Fruit fly (Drosophila melanogaster) whole organism, embryonic: ENCODE data around the gene CG34267.

Experiments
- Aef1 ChIP-seq: fragments of 200-800 bp; sonication (Bioruptor generic); IDR thresholded peaks from 3 replicates; pipeline ENCODE4 v1.3.6; 2022; ENCODE audit warnings: missing biosample characterization, missing genetic modification characterization
- Antp ChIP-seq: fragments of 200-800 bp; sonication (Bioruptor generic); optimal IDR thresholded peaks from 3 replicates; lab custom pipeline; 2016; ENCODE audit warnings: missing biosample characterization, missing genetic modification characterization
- Atf3 ChIP-seq: fragments of 200-800 bp; sonication (Bioruptor generic); optimal IDR thresholded peaks from 3 replicates; lab custom pipeline; 2016; ENCODE audit warnings: missing biosample characterization, missing genetic modification characterization
- CG10366 ChIP-seq: fragments of 200-800 bp; sonication (Bioruptor generic); IDR thresholded peaks from 2 replicates; pipeline ENCODE4 v1.3.6; 2022; ENCODE audit warnings: missing biosample characterization, missing genetic modification characterization
- CG15269 ChIP-seq: fragments of 200-800 bp; sonication (Bioruptor generic); optimal IDR thresholded peaks from 2 replicates; lab custom pipeline; 2018; ENCODE audit warnings: missing biosample characterization, mild to moderate bottlenecking, missing genetic modification characterization, moderate library complexity
- CG17385 ChIP-seq: fragments of 200-800 bp; sonication (Bioruptor generic); optimal IDR thresholded peaks from 3 replicates; lab custom pipeline; 2018; ENCODE audit warnings: missing biosample characterization, mild to moderate bottlenecking, missing genetic modification characterization
- CG17802 ChIP-seq: fragments of 200-800 bp; sonication (Bioruptor generic); optimal IDR thresholded peaks from 2 replicates; lab custom pipeline; 2018; ENCODE audit warnings: missing biosample characterization, mild to moderate bottlenecking, missing genetic modification characterization, moderate library complexity
- CG30020 ChIP-seq: fragments of 200-800 bp; optimal IDR thresholded peaks from 2 replicates; lab custom pipeline; 2019; ENCODE audit warnings: missing biosample characterization, mild to moderate bottlenecking, missing genetic modification characterization, moderate library complexity
- CG30431 ChIP-seq: fragments of 200-800 bp; sonication (Bioruptor generic); optimal IDR thresholded peaks from 2 replicates; lab custom pipeline; 2017; ENCODE audit warnings: missing biosample characterization, missing genetic modification characterization
- CG3995 ChIP-seq: fragments of 200-800 bp; sonication (Bioruptor generic); optimal IDR thresholded peaks from 3 replicates; lab custom pipeline; 2016; ENCODE audit warnings: missing biosample characterization, missing genetic modification characterization
- CG6854 ChIP-seq: fragments of 200-800 bp; sonication (Bioruptor generic); optimal IDR thresholded peaks from 3 replicates; lab custom pipeline; 2017; ENCODE audit warnings: missing biosample characterization, mild to moderate bottlenecking, missing genetic modification characterization
- CG7745 ChIP-seq: fragments of 200-800 bp; sonication (Bioruptor generic); optimal IDR thresholded peaks from 2 replicates; lab custom pipeline; 2018; ENCODE audit warnings: missing biosample characterization, mild to moderate bottlenecking, missing genetic modification characterization, moderate library complexity
- CG8765 ChIP-seq: fragments of 200-800 bp; sonication (Bioruptor generic); IDR thresholded peaks from 2 replicates; pipeline ENCODE4 v1.3.6; 2022; ENCODE audit warnings: missing biosample characterization, missing genetic modification characterization
- CHES-1-like ChIP-seq: fragments of 200-800 bp; sonication (Bioruptor generic); optimal IDR thresholded peaks from 2 replicates; lab custom pipeline; 2016; ENCODE audit warnings: missing biosample characterization, missing genetic modification characterization
- Chrac-16 ChIP-seq: fragments of 200-800 bp; sonication (Bioruptor generic); optimal IDR thresholded peaks from 3 replicates; lab custom pipeline; 2016; ENCODE audit warnings: missing biosample characterization, missing genetic modification characterization
- Deaf1 ChIP-seq: fragments of 200-800 bp; optimal IDR thresholded peaks from 3 replicates; lab custom pipeline; 2019; ENCODE audit warnings: missing biosample characterization, mild to moderate bottlenecking, missing genetic modification characterization, moderate library complexity
- Dp ChIP-seq: fragments of 200-800 bp; sonication (Bioruptor generic); optimal IDR thresholded peaks from 2 replicates; lab custom pipeline; 2018; ENCODE audit warnings: missing biosample characterization, mild to moderate bottlenecking, missing genetic modification characterization, moderate library complexity
- ERR ChIP-seq: fragments of 200-800 bp; sonication (Bioruptor generic); optimal IDR thresholded peaks from 2 replicates; lab custom pipeline; 2016; ENCODE audit warnings: missing biosample characterization, missing genetic modification characterization
- Eip74EF ChIP-seq, 2 experiments: fragments of 200-800 bp in 1 of 2; fragments of >200 bp in 1 of 2; sonication (Bioruptor generic) in 1 of 2; optimal IDR thresholded peaks; 2 replicates each; lab custom pipeline; 2017 to 2019; ENCODE audit warnings: missing biosample characterization in 2 of 2, missing genetic modification characterization in 2 of 2, mild to moderate bottlenecking in 1 of 2, moderate library complexity in 1 of 2
- Gug ChIP-seq: fragments of 200-800 bp; sonication (Bioruptor generic); IDR thresholded peaks from 4 replicates; pipeline ENCODE4 v1.3.6; 2022; ENCODE audit warnings: missing biosample characterization, missing genetic modification characterization
- MBD-R2 ChIP-seq: fragments of 200-800 bp; sonication (Bioruptor generic); IDR thresholded peaks from 2 replicates; pipeline ENCODE4 v1.3.6; 2022; ENCODE audit warnings: missing biosample characterization, missing genetic modification characterization
- MESR4 ChIP-seq: fragments of 200-800 bp; sonication (Bioruptor generic); optimal IDR thresholded peaks from 2 replicates; lab custom pipeline; 2018; ENCODE audit warnings: missing biosample characterization, mild to moderate bottlenecking, missing genetic modification characterization, moderate library complexity
- Mad ChIP-seq: fragments of 200-800 bp; sonication (Bioruptor generic); optimal IDR thresholded peaks from 2 replicates; lab custom pipeline; 2016; ENCODE audit warnings: missing biosample characterization, missing genetic modification characterization
- Meics ChIP-seq: fragments of 200-800 bp; sonication (Bioruptor generic); optimal IDR thresholded peaks from 2 replicates; lab custom pipeline; 2017; ENCODE audit warnings: missing biosample characterization, mild to moderate bottlenecking, missing genetic modification characterization
- Myb ChIP-seq: fragments of 200-800 bp; sonication (Bioruptor generic); optimal IDR thresholded peaks from 2 replicates; lab custom pipeline; 2016; ENCODE audit warnings: missing biosample characterization, missing genetic modification characterization
- Neu2 ChIP-seq: fragments of 200-800 bp; sonication (Bioruptor generic); optimal IDR thresholded peaks from 3 replicates; lab custom pipeline; 2016; ENCODE audit warnings: missing biosample characterization, missing genetic modification characterization, borderline replicate concordance
- Ssrp ChIP-seq: fragments of 200-800 bp; sonication (Bioruptor generic); optimal IDR thresholded peaks from 2 replicates; lab custom pipeline; 2018; ENCODE audit warnings: missing biosample characterization, mild to moderate bottlenecking, missing genetic modification characterization, moderate library complexity
- Stat92E ChIP-seq, 3 experiments: fragments of >200 bp in 2 of 3; fragments of 200-800 bp in 1 of 3; sonication (Bioruptor generic) in 1 of 3; optimal IDR thresholded peaks; 2 replicates each; lab custom pipeline; 2017 to 2019; ENCODE audit warnings: missing biosample characterization in 3 of 3, missing genetic modification characterization in 3 of 3, mild to moderate bottlenecking in 1 of 3, moderate library complexity in 1 of 3
- Trl ChIP-seq, 3 experiments: fragments of >200 bp in 2 of 3; fragments of 200-800 bp in 1 of 3; sonication (Bioruptor generic) in 1 of 3; optimal IDR thresholded peaks; 2 replicates in 1 of 3; 3 replicates in 2 of 3; lab custom pipeline; 2016 to 2017; ENCODE audit warnings: missing biosample characterization in 1 of 3, missing genetic modification characterization in 1 of 3
- ap ChIP-seq: fragments of 200-800 bp; sonication (Bioruptor generic); IDR thresholded peaks from 2 replicates; pipeline ENCODE4 v1.3.6; 2022; ENCODE audit warnings: missing biosample characterization, missing genetic modification characterization
- ara ChIP-seq: fragments of 200-800 bp; sonication (Bioruptor generic); IDR thresholded peaks from 2 replicates; pipeline ENCODE4 v1.3.6; 2022; ENCODE audit warnings: missing biosample characterization, missing genetic modification characterization
- ash1 ChIP-seq: fragments of 200-800 bp; sonication (Bioruptor generic); optimal IDR thresholded peaks from 2 replicates; lab custom pipeline; 2018; ENCODE audit warnings: missing biosample characterization, mild to moderate bottlenecking, missing genetic modification characterization
- cg ChIP-seq: fragments of 200-800 bp; sonication (Bioruptor generic); optimal IDR thresholded peaks from 3 replicates; lab custom pipeline; 2019; ENCODE audit warnings: missing biosample characterization, mild to moderate bottlenecking, missing genetic modification characterization, moderate library complexity
- chn ChIP-seq: fragments of 200-800 bp; sonication (Bioruptor generic); optimal IDR thresholded peaks from 2 replicates; lab custom pipeline; 2016; ENCODE audit warnings: missing biosample characterization, missing genetic modification characterization
- gcm2 ChIP-seq: fragments of 200-800 bp; sonication (Bioruptor generic); optimal IDR thresholded peaks from 2 replicates; lab custom pipeline; 2016; ENCODE audit warnings: missing biosample characterization, missing genetic modification characterization
- gfzf ChIP-seq: fragments of 200-800 bp; sonication (Bioruptor generic); optimal IDR thresholded peaks from 2 replicates; lab custom pipeline; 2016; ENCODE audit warnings: missing biosample characterization, mild to moderate bottlenecking, missing genetic modification characterization, moderate library complexity
- ham ChIP-seq: fragments of 200-800 bp; sonication (Bioruptor generic); IDR thresholded peaks from 2 replicates; pipeline ENCODE4 v1.3.6; 2022; ENCODE audit warnings: missing biosample characterization, missing genetic modification characterization
- ind ChIP-seq: fragments of 200-800 bp; sonication (Bioruptor generic); optimal IDR thresholded peaks from 3 replicates; lab custom pipeline; 2016; ENCODE audit warnings: missing biosample characterization, missing genetic modification characterization
- jumu ChIP-seq: fragments of 200-800 bp; sonication (Bioruptor generic); optimal IDR thresholded peaks from 3 replicates; lab custom pipeline; 2016; ENCODE audit warnings: missing biosample characterization, missing genetic modification characterization
- knrl ChIP-seq: fragments of 200-800 bp; sonication (Bioruptor generic); IDR thresholded peaks from 3 replicates; pipeline ENCODE4 v1.3.6; 2022; ENCODE audit warnings: missing biosample characterization, missing genetic modification characterization; ENCODE audit not compliant: partially characterized antibody
- lab ChIP-seq: fragments of 200-800 bp; sonication (Bioruptor generic); optimal IDR thresholded peaks from 3 replicates; lab custom pipeline; 2017; ENCODE audit warnings: missing biosample characterization, missing genetic modification characterization, mild to moderate bottlenecking, moderate library complexity, missing genetic modification reagents
- mam ChIP-seq: fragments of 200-800 bp; sonication (Bioruptor generic); optimal IDR thresholded peaks from 3 replicates; lab custom pipeline; 2016; ENCODE audit warnings: missing biosample characterization, missing genetic modification characterization
- mirr ChIP-seq: fragments of 200-800 bp; sonication (Bioruptor generic); optimal IDR thresholded peaks from 3 replicates; lab custom pipeline; 2018; ENCODE audit warnings: missing biosample characterization, mild to moderate bottlenecking, missing genetic modification characterization
- nerfin-2 ChIP-seq: fragments of 200-800 bp; sonication (Bioruptor generic); IDR thresholded peaks from 2 replicates; pipeline ENCODE4 v1.3.6; 2022; ENCODE audit warnings: missing biosample characterization, missing genetic modification characterization; ENCODE audit not compliant: partially characterized antibody
- oc ChIP-seq: fragments of 200-800 bp; sonication (Bioruptor generic); optimal IDR thresholded peaks from 2 replicates; lab custom pipeline; 2018; ENCODE audit warnings: missing biosample characterization, mild to moderate bottlenecking, missing genetic modification characterization, moderate library complexity
- pho ChIP-seq: fragments of 200-800 bp; sonication (Bioruptor generic); optimal IDR thresholded peaks from 2 replicates; lab custom pipeline; 2016; ENCODE audit warnings: missing biosample characterization, missing genetic modification characterization
- wor ChIP-seq: fragments of 200-800 bp; sonication (Bioruptor generic); IDR thresholded peaks from 2 replicates; pipeline ENCODE4 v1.3.6; 2022; ENCODE audit warnings: missing biosample characterization, missing genetic modification characterization
- zen2 ChIP-seq: fragments of 200-800 bp; sonication (Bioruptor generic); IDR thresholded peaks from 3 replicates; pipeline ENCODE4 v1.3.6; 2022; ENCODE audit warnings: missing biosample characterization, missing genetic modification characterization; ENCODE audit not compliant: partially characterized antibody

Gene CG34267

DNA sequence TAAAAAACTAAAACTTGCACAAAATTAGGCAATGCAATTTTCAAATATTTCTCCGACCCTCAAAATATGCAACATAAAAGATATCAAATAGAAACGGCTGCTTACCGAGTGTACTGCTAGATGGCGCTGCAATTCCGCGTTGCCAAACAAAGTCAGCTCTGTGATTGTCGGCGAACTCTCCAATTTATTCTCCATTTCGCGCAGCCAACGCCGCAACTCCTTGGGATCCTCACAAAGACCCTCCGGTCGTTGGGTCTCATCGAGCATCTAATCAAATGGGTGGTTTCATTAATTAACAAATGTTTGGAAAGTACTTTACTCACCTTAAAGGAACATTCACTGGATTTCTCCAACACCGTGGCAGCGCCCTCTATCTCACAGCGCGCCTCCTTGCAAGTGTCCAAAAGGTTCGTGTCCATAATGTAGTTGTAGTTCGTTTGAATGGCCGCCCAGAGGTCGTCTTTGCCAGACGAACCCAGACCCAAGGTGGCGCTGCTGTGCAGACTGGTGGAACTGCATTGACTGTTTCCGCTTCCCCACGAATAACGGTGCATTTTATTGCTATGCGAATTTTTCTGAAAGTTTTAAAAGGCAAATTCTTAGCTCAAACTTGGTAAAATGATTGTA, 5.6 kb upstream of the CG34267 start (continued):
- TF ChIP-seq CG8765 (no peak; the same call in 1 of the 2 replicates), nerfin-2 (GFP tag; lab: Robert Waterston, UW) (no peak), lab (peak; percentile 74), CG10366 (GFP tag; lab: Robert Waterston, UW) (peak; percentile 69), ham (no peak), CG17802 (tag; lab: Kevin White, UChicago) (peak; percentile 49), gfzf (GFP tag; lab: Kevin White, UChicago) (peak; percentile 18), Ssrp (peak; percentile 56), CG3995 (GFP tag; lab: Kevin White, UChicago) (peak; percentile 11), MESR4 (GFP tag; lab: Kevin White, UChicago) (no peak), Stat92E (GFP tag; optimal IDR thresholded peaks at IDR 0.05; lab: Kevin White, UChicago) (peak in 1 of 3 experiments; percentile 34), Meics (GFP tag; lab: Kevin White, UChicago) (peak; percentile 76), Myb (GFP tag; lab: Kevin White, UChicago) (peak; percentile 74), Chrac-16 (GFP tag; lab: Kevin White, UChicago) (peak; percentile 77), oc (tag; lab: Kevin White, UChicago) (peak; percentile 41), CG17385 (GFP tag; lab: Kevin White, UChicago) (peak; percentile 57), chn (GFP tag; lab: Kevin White, UChicago) (peak; percentile 71), Trl (optimal IDR thresholded peaks at IDR 0.05; lab: Kevin White, UChicago) (no peak), Trl (GFP tag; optimal IDR thresholded peaks at IDR 0.05; lab: Kevin White, UChicago) (peak; percentile 87), cg (GFP tag; lab: Kevin White, UChicago) (no peak), CG6854 (GFP tag; lab: Kevin White, UChicago) (no peak), CG7745 (tag; lab: Kevin White, UChicago) (no peak), ERR (GFP tag; lab: Kevin White, UChicago) (peak; percentile 30), Eip74EF (GFP tag; optimal IDR thresholded peaks at IDR 0.05; lab: Kevin White, UChicago) (no peak), CG15269 (tag; lab: Kevin White, UChicago) (peak; percentile 54), Dp (GFP tag; lab: Kevin White, UChicago) (no peak), knrl (GFP tag; lab: Robert Waterston, UW) (peak; percentile 15; the same call in 1 of the 3 replicates), CG30431 (GFP tag; lab: Kevin White, UChicago) (peak; percentile 72), gcm2 (GFP tag; lab: Kevin White, UChicago) (peak; percentile 59), Neu2 (GFP tag; lab: Kevin White, UChicago) (no peak), ap (GFP tag; lab: Robert Waterston, UW) (peak; percentile 56; the same call in 1 of the 2 replicates), Deaf1 (tag; lab: Kevin White, UChicago) (no peak), pho (GFP tag; lab: Kevin White, UChicago) (peak; percentile 58), MBD-R2 (no peak), Atf3 (peak; percentile 72), ash1 (GFP tag; lab: Kevin White, UChicago) (no peak), Gug (GFP tag; lab: Robert Waterston, UW) (peak; percentile 90), jumu (GFP tag; lab: Kevin White, UChicago) (peak; percentile 85), mam (GFP tag; lab: Kevin White, UChicago) (peak; percentile 66), wor (GFP tag; lab: Robert Waterston, UW) (0 out of 2 replicates have a peak, but pooled peaks have one; percentile 31), ind (peak; percentile 81), zen2 (no peak), ara (GFP tag; lab: Robert Waterston, UW) (0 out of 2 replicates have a peak, but pooled peaks have one; percentile 45), Aef1 (GFP tag; lab: Robert Waterston, UW) (peak; percentile 69), mirr (GFP tag; lab: Kevin White, UChicago) (peak; percentile 44), CG30020 (no peak), CHES-1-like (GFP tag; lab: Kevin White, UChicago) (peak; percentile 73), Antp (peak; percentile 92), Mad (GFP tag; lab: Kevin White, UChicago) (peak; percentile 72)
